Fruit fly (Drosophila melanogaster): ENCODE results near the gene CG15357.

DNA sequence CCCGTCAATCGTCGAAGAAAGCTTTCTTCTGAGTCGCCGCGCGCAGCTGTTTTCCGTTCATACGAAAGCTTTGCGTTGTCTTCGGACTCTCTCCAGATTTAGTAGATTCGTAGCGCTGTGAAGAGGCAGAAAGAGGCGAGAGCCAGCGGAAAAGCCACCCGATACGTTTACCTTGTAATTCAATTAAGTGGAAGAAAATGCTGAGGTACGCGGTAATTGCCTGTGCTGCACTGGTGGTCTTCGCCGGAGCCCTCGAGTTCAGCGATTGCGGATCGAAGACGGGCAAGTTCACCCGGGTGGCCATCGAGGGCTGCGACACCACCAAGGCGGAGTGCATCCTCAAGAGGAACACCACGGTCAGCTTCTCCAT lies 42.7 kb upstream of the CG15357 start, which contains the start of gene Npc2a:
- TF ChIP-seq h (GFP tag; optimal IDR thresholded peaks at IDR 0.05) (no peak), Dif (GFP tag; optimal IDR thresholded peaks at IDR 0.05; ENCODE audit: partially characterized antibody) (peak; percentile 4), Rel (GFP tag; optimal IDR thresholded peaks at IDR 0.05) (no peak), Rel (tag; optimal IDR thresholded peaks at IDR 0.05) (no peak), Hr78 (GFP tag; optimal IDR thresholded peaks at IDR 0.05) (no peak), lola (GFP tag; optimal IDR thresholded peaks at IDR 0.05) (no peak), rgr (GFP tag; optimal IDR thresholded peaks at IDR 0.05) (no peak), CG9705 (GFP tag; optimal IDR thresholded peaks at IDR 0.05) (no peak), Hnf4 (GFP tag; optimal IDR thresholded peaks at IDR 0.05) (no peak), pan (optimal IDR thresholded peaks at IDR 0.05) (no peak), psq (GFP tag; optimal IDR thresholded peaks at IDR 0.05) (no peak), Mio (GFP tag; optimal IDR thresholded peaks at IDR 0.05) (no peak)

Data from whole organism, wandering third instar larva.